Worm (Caenorhabditis elegans): ENCODE data around the gene hal-3.

- TF ChIP-seq med-1 (GFP tag; optimal IDR thresholded peaks at IDR 0.05; ENCODE audit: insufficient read depth) (no peak), klf-2 (GFP tag; conservative IDR thresholded peaks at IDR 0.05) (no peak), cog-1 (tag; optimal IDR thresholded peaks at IDR 0.05) (no peak), ztf-23 (GFP tag; IDR thresholded peaks at IDR 0.05) (no peak), T22C8.4 (GFP tag; IDR thresholded peaks at IDR 0.05) (no peak), tab-1 (GFP tag; IDR thresholded peaks at IDR 0.05) (no peak)
Observed at ce11 chrII:9651700-9652099, 34.8 kb upstream of the hal-3 start, which contains the start of gene ZK1307.4.
